Worm (Caenorhabditis elegans) whole organism, L2 larva: ENCODE data around the gene unc-39.
A peak's percentile ranks its signal among the peaks of the same experiment; 100 is the strongest.

Source experiments
- aly-2 ChIP-seq: fragments of 150-350 bp; optimal IDR thresholded peaks from 2 replicates; lab custom pipeline; 2014; ENCODE audit warnings: missing biosample characterization, missing genetic modification characterization
- ceh-82 ChIP-seq: fragments of 150-350 bp; optimal IDR thresholded peaks from 2 replicates; lab custom pipeline; 2014; ENCODE audit warnings: missing biosample characterization, missing genetic modification characterization
- dmd-4 ChIP-seq: sonication (generic microtip); optimal IDR thresholded peaks from 2 replicates; lab custom pipeline; 2017; ENCODE audit warnings: missing biosample characterization, missing genetic modification characterization
- elt-3 ChIP-seq: sonication (generic microtip); optimal IDR thresholded peaks from 2 replicates; lab custom pipeline; 2017; ENCODE audit warnings: missing biosample characterization, missing genetic modification characterization
- lin-13 ChIP-seq: fragments of 150-350 bp; optimal IDR thresholded peaks from 2 replicates; lab custom pipeline; 2014; ENCODE audit warnings: missing biosample characterization, missing genetic modification reagents, missing genetic modification characterization
- lin-39 ChIP-seq: fragments of 150-350 bp; optimal IDR thresholded peaks from 2 replicates; lab custom pipeline; 2014; ENCODE audit warnings: missing biosample characterization, missing genetic modification reagents, missing genetic modification characterization
- nhr-12 ChIP-seq: fragments of 150-350 bp; optimal IDR thresholded peaks from 2 replicates; lab custom pipeline; 2014; ENCODE audit warnings: missing biosample characterization, missing genetic modification characterization
- snpc-4 ChIP-seq: fragments of 150-350 bp; optimal IDR thresholded peaks from 2 replicates; lab custom pipeline; 2014; ENCODE audit warnings: missing biosample characterization, missing genetic modification characterization
- unc-55 ChIP-seq: fragments of 150-350 bp; sonication (generic microtip); optimal IDR thresholded peaks from 3 replicates; lab custom pipeline; 2014; ENCODE audit warnings: missing biosample characterization, missing genetic modification reagents, missing genetic modification characterization
- unc-62 ChIP-seq: fragments of 150-350 bp; optimal IDR thresholded peaks from 2 replicates; lab custom pipeline; 2014; ENCODE audit warnings: missing biosample characterization, missing genetic modification reagents, missing genetic modification characterization

DNA sequence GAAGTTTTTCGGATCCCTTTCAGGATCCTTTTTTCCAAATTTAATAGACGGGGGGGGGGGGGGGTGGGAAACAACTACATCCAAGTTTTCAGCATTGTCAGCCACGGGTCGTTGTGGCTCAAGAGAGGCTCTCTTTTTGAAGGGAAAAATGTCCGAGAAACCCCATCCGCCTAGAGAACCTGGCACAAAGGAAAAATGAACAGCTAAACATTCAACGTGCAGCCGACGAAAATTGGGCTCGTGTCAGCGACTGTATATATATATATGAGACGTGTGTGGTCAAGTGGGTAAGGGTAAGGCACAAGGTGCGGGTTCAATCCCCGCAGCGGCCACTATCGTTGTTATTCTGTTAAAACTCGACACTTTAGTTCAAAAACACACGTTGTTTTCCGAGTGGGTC is 14.3 kb upstream of the unc-39 start, which contains the start of gene Y49A3A.4:
- TF ChIP-seq aly-2 (tag; lab: Kevin White, UChicago) (no peak), nhr-12 (tag; lab: Kevin White, UChicago) (no peak), ceh-82 (tag; lab: Kevin White, UChicago) (no peak), unc-62 (GFP tag; lab: Kevin White, UChicago) (no peak), lin-39 (no peak), snpc-4 (tag; lab: Kevin White, UChicago) (peak; percentile 89), lin-13 (no peak), unc-55 (GFP tag; lab: Kevin White, UChicago) (no peak), dmd-4 (no peak), elt-3 (tag; lab: Kevin White, UChicago) (no peak)
